Worm (Caenorhabditis elegans) whole organism, late embryonic: Measurements from ENCODE around the gene ttr-43.

Source experiments
- K09A11.1 ChIP-seq: sonication (generic microtip); optimal IDR thresholded peaks from 2 replicates; lab custom pipeline; 2017; ENCODE audit warnings: antibody characterized with exemption, mild to moderate bottlenecking, missing genetic modification characterization, missing compliant biosample characterization; ENCODE audit not compliant: insufficient read depth
- ama-1 ChIP-seq: fragments of 150-350 bp; optimal IDR thresholded peaks from 2 replicates; lab custom pipeline; 2014
- dmd-4 ChIP-seq: sonication (generic microtip); optimal IDR thresholded peaks from 2 replicates; lab custom pipeline; 2016; ENCODE audit warnings: borderline replicate concordance, missing genetic modification characterization, missing compliant biosample characterization
- ets-4 ChIP-seq: sonication (generic microtip); optimal IDR thresholded peaks from 2 replicates; lab custom pipeline; 2016; ENCODE audit warnings: missing genetic modification characterization, missing compliant biosample characterization
- fkh-10 ChIP-seq: fragments of 150-350 bp; optimal IDR thresholded peaks from 2 replicates; lab custom pipeline; 2014; ENCODE audit warnings: missing biosample characterization, missing genetic modification reagents, missing genetic modification characterization
- hlh-30 ChIP-seq: sonication (generic microtip); optimal IDR thresholded peaks from 2 replicates; lab custom pipeline; 2017; ENCODE audit warnings: antibody characterized with exemption, missing genetic modification characterization, missing compliant biosample characterization; ENCODE audit not compliant: insufficient read depth
- nfya-1 ChIP-seq: sonication (generic microtip); optimal IDR thresholded peaks from 2 replicates; lab custom pipeline; 2017; ENCODE audit warnings: missing genetic modification characterization, mild to moderate bottlenecking, missing compliant biosample characterization, antibody characterized with exemption, moderate library complexity
- pqm-1 ChIP-seq: sonication (generic microtip); optimal IDR thresholded peaks from 2 replicates; lab custom pipeline; 2016; ENCODE audit warnings: missing genetic modification characterization, missing compliant biosample characterization
- syd-9 ChIP-seq: sonication (generic microtip); optimal IDR thresholded peaks from 2 replicates; lab custom pipeline; 2016; ENCODE audit warnings: mild to moderate bottlenecking, missing genetic modification characterization, moderate library complexity, missing compliant biosample characterization
- zip-5 ChIP-seq: sonication (generic microtip); optimal IDR thresholded peaks from 2 replicates; lab custom pipeline; 2016; ENCODE audit warnings: missing genetic modification characterization, missing compliant biosample characterization

DNA sequence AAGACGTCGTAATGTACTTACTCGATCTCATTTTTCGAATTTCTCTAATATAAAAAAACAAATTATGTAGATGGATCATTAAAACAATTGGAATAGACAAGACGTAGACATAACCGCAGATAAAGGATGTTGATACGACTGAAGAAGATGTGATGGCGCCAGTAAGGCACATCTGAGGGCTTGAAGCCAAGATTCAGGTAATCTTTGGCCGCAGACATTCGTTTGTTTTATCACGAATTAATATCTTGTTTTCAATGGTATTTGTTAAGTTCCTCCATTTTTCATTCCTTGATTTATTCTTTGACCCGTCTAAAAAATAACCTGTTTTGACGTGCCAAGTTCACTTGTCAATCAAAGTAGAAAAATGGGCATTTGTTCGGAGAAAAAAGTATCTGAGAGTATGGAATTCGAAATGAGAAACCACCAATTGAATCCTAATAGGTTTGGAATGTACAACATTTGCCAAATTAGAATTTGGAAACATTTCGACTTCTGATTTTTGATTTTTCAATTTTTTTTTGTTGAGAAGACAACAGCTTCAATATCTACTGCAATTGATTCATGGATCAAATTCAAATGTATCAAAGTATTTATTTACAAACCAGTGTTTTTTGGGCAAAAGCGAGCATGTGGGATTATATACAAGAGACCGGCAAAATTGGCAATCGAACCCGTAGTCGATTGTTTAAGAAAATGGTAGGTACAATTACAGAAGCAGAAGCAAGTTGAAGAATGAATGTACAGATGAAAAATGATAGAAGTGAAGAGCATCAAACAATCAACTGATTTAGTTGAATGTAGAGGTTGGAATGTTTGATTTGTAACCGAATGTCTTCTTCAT, 38.6 kb downstream of the ttr-43 start:
- TF ChIP-seq hlh-30 (tag; lab: Kevin White, UChicago) (no peak), zip-5 (tag; lab: Kevin White, UChicago) (no peak), fkh-10 (GFP tag; lab: Kevin White, UChicago) (no peak), dmd-4 (no peak), pqm-1 (tag; lab: Kevin White, UChicago) (no peak), nfya-1 (tag; lab: Kevin White, UChicago) (no peak), K09A11.1 (tag; lab: Kevin White, UChicago) (no peak), ets-4 (tag; lab: Kevin White, UChicago) (no peak), ama-1 (no peak), syd-9 (no peak)
